Worm (Caenorhabditis elegans): Measurements from ENCODE around the gene nhr-232.

DNA sequence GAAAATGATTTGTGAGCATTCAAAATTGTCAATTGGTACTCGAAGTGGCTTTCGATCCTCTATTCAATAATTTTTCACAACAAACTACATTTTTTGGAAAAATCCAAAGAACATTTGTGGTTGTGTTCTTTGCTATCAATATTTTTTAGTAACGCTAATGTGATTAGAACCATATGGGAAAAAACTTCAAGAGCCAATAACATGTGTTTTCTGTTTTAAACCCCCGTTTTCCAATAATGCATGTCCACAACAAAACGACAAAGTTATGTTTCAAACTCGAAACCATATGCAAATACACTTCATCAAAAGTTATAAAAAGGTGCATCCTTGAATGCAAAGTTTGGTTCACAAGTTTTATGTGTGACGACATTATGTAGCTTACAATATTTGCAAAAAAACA lies 29.9 kb downstream of the nhr-232 start:
- TF ChIP-seq dao-5 (tag; optimal IDR thresholded peaks at IDR 0.05) (no peak), him-1 (tag; optimal IDR thresholded peaks at IDR 0.05) (no peak), W03F9.2 (tag; optimal IDR thresholded peaks at IDR 0.05) (no peak)
